Fruit fly (Drosophila melanogaster) whole organism, prepupa: ENCODE measurements around the gene Tl.

Experiments used
- CG10631 ChIP-seq: fragments of 200-800 bp; sonication (Bioruptor generic); optimal IDR thresholded peaks from 2 replicates; lab custom pipeline; 2016; ENCODE audit warnings: missing biosample characterization, missing genetic modification characterization
- CG11294 ChIP-seq: fragments of 200-800 bp; sonication (Bioruptor generic); IDR thresholded peaks from 2 replicates; pipeline ENCODE4 v1.3.6; 2022; ENCODE audit warnings: missing biosample characterization, missing genetic modification characterization
- CG11902 ChIP-seq: fragments of 200-800 bp; sonication (Bioruptor generic); optimal IDR thresholded peaks from 3 replicates; lab custom pipeline; 2016; ENCODE audit warnings: missing biosample characterization, missing genetic modification characterization
- CG15336 ChIP-seq: fragments of 200-800 bp; sonication (Bioruptor generic); IDR thresholded peaks from 2 replicates; pipeline ENCODE4 v1.3.6; 2022; ENCODE audit warnings: missing biosample characterization, missing genetic modification characterization
- CG16779 ChIP-seq: fragments of 200-800 bp; sonication (Bioruptor generic); optimal IDR thresholded peaks from 3 replicates; lab custom pipeline; 2017; ENCODE audit warnings: missing biosample characterization, mild to moderate bottlenecking, missing genetic modification characterization
- CG3032 ChIP-seq: fragments of 200-800 bp; optimal IDR thresholded peaks from 2 replicates; lab custom pipeline; 2019; ENCODE audit warnings: missing biosample characterization, mild to moderate bottlenecking, missing genetic modification characterization, moderate library complexity
- CG32006 ChIP-seq: fragments of 200-800 bp; sonication (Bioruptor generic); optimal IDR thresholded peaks from 3 replicates; lab custom pipeline; 2017; ENCODE audit warnings: missing biosample characterization, mild to moderate bottlenecking, missing genetic modification characterization
- CG3919 ChIP-seq: fragments of 200-800 bp; sonication (Bioruptor generic); optimal IDR thresholded peaks from 3 replicates; lab custom pipeline; 2016; ENCODE audit warnings: missing biosample characterization, missing genetic modification characterization
- CG6163 ChIP-seq: fragments of 200-800 bp; sonication (Bioruptor generic); IDR thresholded peaks from 3 replicates; pipeline ENCODE4 v1.3.6; 2022; ENCODE audit warnings: missing biosample characterization, missing genetic modification characterization
- CG6276 ChIP-seq: fragments of 200-800 bp; sonication (Bioruptor generic); optimal IDR thresholded peaks from 2 replicates; lab custom pipeline; 2017; ENCODE audit warnings: missing biosample characterization, mild to moderate bottlenecking, missing genetic modification characterization
- CG6808 ChIP-seq: fragments of 200-800 bp; sonication (Bioruptor generic); optimal IDR thresholded peaks from 3 replicates; lab custom pipeline; 2017; ENCODE audit warnings: missing biosample characterization, missing genetic modification characterization, mild to moderate bottlenecking, moderate library complexity, missing genetic modification reagents
- CG6854 ChIP-seq: fragments of 200-800 bp; sonication (Bioruptor generic); optimal IDR thresholded peaks from 2 replicates; lab custom pipeline; 2017; ENCODE audit warnings: missing biosample characterization, mild to moderate bottlenecking, missing genetic modification characterization
- CG7368 ChIP-seq: fragments of 200-800 bp; sonication (Bioruptor generic); optimal IDR thresholded peaks from 3 replicates; lab custom pipeline; 2016; ENCODE audit warnings: missing biosample characterization, missing genetic modification characterization
- CG8119 ChIP-seq: fragments of 200-800 bp; sonication (Bioruptor generic); IDR thresholded peaks from 3 replicates; pipeline ENCODE4 v1.3.6; 2022; ENCODE audit warnings: missing biosample characterization, missing genetic modification characterization
- CG8632 ChIP-seq: fragments of 200-800 bp; sonication (Bioruptor generic); optimal IDR thresholded peaks from 3 replicates; lab custom pipeline; 2016; ENCODE audit warnings: missing biosample characterization, missing genetic modification characterization
- Eip78C ChIP-seq: fragments of 200-800 bp; sonication (Bioruptor generic); peaks from one replicate; lab custom pipeline; 2016; ENCODE audit warnings: missing biosample characterization, missing genetic modification characterization
- Eip93F ChIP-seq: fragments of 200-800 bp; sonication (Bioruptor generic); optimal IDR thresholded peaks from 2 replicates; lab custom pipeline; 2016; ENCODE audit warnings: missing biosample characterization, mild to moderate bottlenecking, missing genetic modification characterization
- Gug ChIP-seq: fragments of 200-800 bp; sonication (Bioruptor generic); IDR thresholded peaks from 2 replicates; pipeline ENCODE4 v1.3.6; 2022; ENCODE audit warnings: missing biosample characterization, missing genetic modification characterization
- Hr38 ChIP-seq: sonication (Bioruptor generic); optimal IDR thresholded peaks from 2 replicates; lab custom pipeline; 2016; ENCODE audit warnings: missing biosample characterization, missing genetic modification characterization
- Hr4 ChIP-seq: fragments of 200-800 bp; sonication (Bioruptor generic); optimal IDR thresholded peaks from 3 replicates; lab custom pipeline; 2016; ENCODE audit warnings: missing biosample characterization, missing genetic modification characterization
- Met ChIP-seq: fragments of 200-800 bp; sonication (Bioruptor generic); optimal IDR thresholded peaks from 3 replicates; lab custom pipeline; 2016; ENCODE audit warnings: missing biosample characterization, missing genetic modification characterization
- OdsH ChIP-seq: fragments of 200-800 bp; sonication (Bioruptor generic); optimal IDR thresholded peaks from 3 replicates; lab custom pipeline; 2016; ENCODE audit warnings: missing biosample characterization, missing genetic modification characterization
- Smox ChIP-seq: fragments of 200-800 bp; sonication (Bioruptor generic); optimal IDR thresholded peaks from 3 replicates; lab custom pipeline; 2016; ENCODE audit warnings: missing biosample characterization, missing genetic modification characterization
- Sox102F ChIP-seq: fragments of 200-800 bp; sonication (Bioruptor generic); optimal IDR thresholded peaks from 2 replicates; lab custom pipeline; 2016; ENCODE audit warnings: missing biosample characterization, mild to moderate bottlenecking, missing genetic modification characterization
- Sox14 ChIP-seq: fragments of 200-800 bp; sonication (Bioruptor generic); optimal IDR thresholded peaks from 3 replicates; lab custom pipeline; 2016; ENCODE audit warnings: missing biosample characterization, missing genetic modification characterization
- achi ChIP-seq: fragments of 200-800 bp; sonication (Bioruptor generic); optimal IDR thresholded peaks from 3 replicates; lab custom pipeline; 2016; ENCODE audit warnings: missing biosample characterization, missing genetic modification characterization
- acj6 ChIP-seq: fragments of 200-800 bp; sonication (Bioruptor generic); optimal IDR thresholded peaks from 3 replicates; lab custom pipeline; 2016; ENCODE audit warnings: missing biosample characterization, missing genetic modification characterization
- cyc ChIP-seq: fragments of 200-800 bp; sonication (Bioruptor generic); optimal IDR thresholded peaks from 3 replicates; lab custom pipeline; 2016; ENCODE audit warnings: missing biosample characterization, missing genetic modification characterization
- eg ChIP-seq: fragments of 200-800 bp; sonication (Bioruptor generic); IDR thresholded peaks from 3 replicates; pipeline ENCODE4 v1.3.6; 2022; ENCODE audit warnings: missing biosample characterization, missing genetic modification characterization
- esn ChIP-seq: fragments of 200-800 bp; sonication (Bioruptor generic); optimal IDR thresholded peaks from 2 replicates; lab custom pipeline; 2016; ENCODE audit warnings: missing biosample characterization, mild to moderate bottlenecking, missing genetic modification characterization, moderate library complexity
- fd59A ChIP-seq: fragments of 200-800 bp; sonication (Bioruptor generic); optimal IDR thresholded peaks from 2 replicates; lab custom pipeline; 2017; ENCODE audit warnings: missing biosample characterization, mild to moderate bottlenecking, missing genetic modification characterization, missing genetic modification reagents
- lz ChIP-seq: fragments of 200-800 bp; sonication (Bioruptor generic); optimal IDR thresholded peaks from 3 replicates; lab custom pipeline; 2016; ENCODE audit warnings: missing biosample characterization, missing genetic modification characterization
- net ChIP-seq: fragments of 200-800 bp; sonication (Bioruptor generic); optimal IDR thresholded peaks from 3 replicates; lab custom pipeline; 2016; ENCODE audit warnings: missing biosample characterization, missing genetic modification characterization
- pdm3 ChIP-seq: fragments of 200-800 bp; sonication (Bioruptor generic); optimal IDR thresholded peaks from 3 replicates; lab custom pipeline; 2016; ENCODE audit warnings: missing biosample characterization, missing genetic modification characterization
- spab ChIP-seq: fragments of 200-800 bp; sonication (Bioruptor generic); optimal IDR thresholded peaks from 2 replicates; lab custom pipeline; 2017; ENCODE audit warnings: missing biosample characterization, mild to moderate bottlenecking, missing genetic modification characterization, missing genetic modification reagents
- svp ChIP-seq: fragments of 200-800 bp; sonication (Bioruptor generic); peaks from one replicate; lab custom pipeline; 2016; ENCODE audit warnings: missing biosample characterization, missing genetic modification characterization
- topi ChIP-seq: fragments of 200-800 bp; sonication (Bioruptor generic); optimal IDR thresholded peaks from 3 replicates; lab custom pipeline; 2016; ENCODE audit warnings: missing biosample characterization, missing genetic modification characterization

Tl gene

DNA sequence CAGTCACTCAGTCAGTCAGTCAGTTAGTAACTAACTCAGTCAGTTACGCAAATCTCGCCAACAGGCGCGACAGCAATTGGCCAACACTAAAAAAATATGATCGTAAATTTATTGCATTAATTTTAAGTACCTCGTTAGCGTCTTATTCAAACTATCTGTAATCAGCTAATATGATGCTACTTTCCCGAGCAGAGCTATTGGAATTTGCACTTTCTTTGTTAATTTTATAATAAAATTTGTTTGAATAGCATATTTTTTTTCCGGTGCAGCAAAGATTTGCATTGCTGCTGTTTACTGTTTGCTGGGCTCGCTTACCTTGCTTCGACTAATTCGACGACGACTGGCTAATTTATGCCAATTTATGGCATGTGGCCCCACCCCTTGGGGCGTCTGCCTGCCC lies 91.2 kb downstream of the Tl start:
- TF ChIP-seq CG10631 (peak; percentile 14), CG3919 (GFP tag; lab: Kevin White, UChicago) (peak; percentile 34), Hr4 (peak; percentile 49), CG8119 (GFP tag; lab: Robert Waterston, UW) (peak; percentile 61), esn (GFP tag; lab: Kevin White, UChicago) (peak; percentile 30), eg (GFP tag; lab: Robert Waterston, UW) (peak; percentile 69; the same call in 1 of the 3 replicates), topi (GFP tag; lab: Kevin White, UChicago) (peak; percentile 9), pdm3 (GFP tag; lab: Kevin White, UChicago) (peak; percentile 27), OdsH (peak; percentile 35), spab (GFP tag; lab: Kevin White, UChicago) (peak; percentile 6), CG6854 (GFP tag; lab: Kevin White, UChicago) (no peak), Eip93F (GFP tag; lab: Kevin White, UChicago) (no peak), svp (no peak), Smox (GFP tag; lab: Kevin White, UChicago) (no peak), net (peak; percentile 38), achi (GFP tag; lab: Kevin White, UChicago) (peak; percentile 40), Hr38 (GFP tag; lab: Kevin White, UChicago) (no peak), cyc (peak; percentile 1), CG7368 (GFP tag; lab: Kevin White, UChicago) (no peak), Gug (GFP tag; lab: Robert Waterston, UW) (peak; percentile 31; the same call in 1 of the 2 replicates), Eip78C (GFP tag; lab: Kevin White, UChicago) (peak; percentile 67), CG32006 (GFP tag; lab: Kevin White, UChicago) (peak; percentile 58), CG11294 (GFP tag; lab: Robert Waterston, UW) (peak; percentile 38; the same call in 1 of the 2 replicates), CG8632 (no peak), CG11902 (GFP tag; lab: Kevin White, UChicago) (no peak), acj6 (GFP tag; lab: Kevin White, UChicago) (peak; percentile 15), CG6163 (GFP tag; lab: Robert Waterston, UW) (0 out of 3 replicates have a peak, but pooled peaks have one; percentile 46), CG6276 (GFP tag; lab: Kevin White, UChicago) (peak; percentile 35), fd59A (GFP tag; lab: Kevin White, UChicago) (no peak), Met (peak; percentile 22), CG6808 (GFP tag; lab: Kevin White, UChicago) (no peak), CG15336 (peak; percentile 53), Sox102F (GFP tag; lab: Kevin White, UChicago) (no peak), CG16779 (tag; lab: Kevin White, UChicago) (no peak), Sox14 (GFP tag; lab: Kevin White, UChicago) (peak; percentile 6), lz (GFP tag; lab: Kevin White, UChicago) (no peak)

DNA sequence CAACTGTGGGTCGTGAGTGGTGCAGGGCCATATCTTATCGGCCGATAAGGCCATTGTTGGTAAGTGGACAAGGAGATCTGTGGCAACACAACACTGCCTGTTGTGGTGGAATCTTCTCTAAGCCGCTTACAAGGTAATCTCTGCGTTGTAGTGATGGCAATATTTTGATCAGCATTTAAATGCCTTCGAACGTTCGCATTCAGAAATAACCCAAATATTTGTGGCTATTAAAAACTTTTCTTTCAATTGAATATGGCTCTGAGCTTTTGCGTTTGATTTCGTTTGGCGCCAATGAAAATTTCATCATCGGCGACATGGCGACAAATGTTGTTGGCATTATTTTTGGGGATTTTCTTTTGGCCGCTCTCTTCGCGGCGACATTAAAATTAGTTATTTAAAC lies 91.7 kb downstream of the Tl start:
- TF ChIP-seq Gug (GFP tag; lab: Robert Waterston, UW) (0 out of 2 replicates have a peak, but pooled peaks have one; percentile 1), net (no peak), CG6163 (GFP tag; lab: Robert Waterston, UW) (no peak), CG32006 (GFP tag; lab: Kevin White, UChicago) (no peak), acj6 (GFP tag; lab: Kevin White, UChicago) (no peak), CG3032 (tag; lab: Kevin White, UChicago) (no peak), CG8119 (GFP tag; lab: Robert Waterston, UW) (0 out of 3 replicates have a peak, but pooled peaks have one; percentile 9)
- TF ChIP-seq, all 60 proteins: peak for 2
